Worm (Caenorhabditis elegans) whole organism, midembryonic: ENCODE measurements around the gene C34D4.2.

Source experiments
- T22C8.4 ChIP-seq: fragments of 200-800 bp; sonication (Bioruptor generic); IDR thresholded peaks from 2 replicates; pipeline ENCODE4 v1.3.6; 2022; ENCODE audit warnings: missing genetic modification characterization, missing compliant biosample characterization
- cog-1 ChIP-seq: sonication (generic microtip); optimal IDR thresholded peaks from 2 replicates; lab custom pipeline; 2016; ENCODE audit warnings: missing genetic modification characterization, missing compliant biosample characterization
- flt-1 ChIP-seq: fragments of 200-800 bp; sonication (Bioruptor generic); IDR thresholded peaks from 2 replicates; pipeline ENCODE4 v1.3.6; 2022; ENCODE audit warnings: missing genetic modification characterization, missing compliant biosample characterization
- klf-2 ChIP-seq: fragments of 200-800 bp; sonication (Bioruptor generic); conservative IDR thresholded peaks from 2 replicates; pipeline ENCODE4 v1.3.6; 2022; ENCODE audit warnings: missing genetic modification reagents, missing genetic modification characterization, missing compliant biosample characterization
- med-1 ChIP-seq: sonication (generic microtip); optimal IDR thresholded peaks from 2 replicates; lab custom pipeline; 2017; ENCODE audit warnings: missing genetic modification characterization, mild to moderate bottlenecking, missing compliant biosample characterization, antibody characterized with exemption, missing genetic modification reagents; ENCODE audit not compliant: insufficient read depth
- ref-1 ChIP-seq: fragments of 200-800 bp; sonication (Bioruptor generic); conservative IDR thresholded peaks from 2 replicates; pipeline ENCODE4 v1.3.6; 2022; ENCODE audit warnings: missing genetic modification reagents, missing genetic modification characterization, missing compliant biosample characterization
- tab-1 ChIP-seq: fragments of 200-800 bp; sonication (Bioruptor generic); IDR thresholded peaks from 2 replicates; pipeline ENCODE4 v1.3.6; 2022; ENCODE audit warnings: missing genetic modification characterization, missing compliant biosample characterization
- ztf-29 ChIP-seq: fragments of 200-800 bp; sonication (Bioruptor generic); IDR thresholded peaks from 2 replicates; pipeline ENCODE4 v1.3.6; 2022; ENCODE audit warnings: missing genetic modification reagents, missing genetic modification characterization, missing compliant biosample characterization

DNA sequence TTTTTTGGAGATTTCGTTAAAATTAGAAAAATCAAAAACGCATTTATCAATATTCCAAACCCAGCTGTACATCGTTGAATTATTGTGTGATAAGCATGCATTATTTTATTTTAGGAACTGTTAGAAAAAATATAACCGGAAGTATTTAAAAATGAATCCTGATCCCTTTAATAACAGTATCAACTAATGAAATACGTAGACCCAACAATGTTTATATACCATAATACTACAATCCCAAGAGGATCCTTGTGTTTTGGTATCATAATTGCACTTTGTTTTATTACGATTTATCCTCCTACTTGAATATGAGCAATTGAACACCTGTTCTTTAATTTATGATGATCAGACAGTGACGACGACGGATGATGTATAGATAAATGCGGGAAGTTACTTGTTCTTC is 32.3 kb downstream of the C34D4.2 start, which contains the start of gene str-249:
- TF ChIP-seq ref-1 (no peak), med-1 (GFP tag; lab: Kevin White, UChicago) (no peak), tab-1 (GFP tag; lab: Robert Waterston, UW) (no peak), T22C8.4 (no peak), cog-1 (tag; lab: Kevin White, UChicago) (no peak), ztf-29 (GFP tag; lab: Robert Waterston, UW) (no peak), klf-2 (no peak), flt-1 (GFP tag; lab: Robert Waterston, UW) (no peak)
